Worm (Caenorhabditis elegans) whole organism, L4 larva: ENCODE data around the gene F10E9.11.
"Not testable (repeated sequence)": the region's sequence is repeated elsewhere in the genome, so short reads cannot be mapped to it uniquely, and the experiment has no call there.

Experiments used
- D1046.2 ChIP-seq: fragments of 200-800 bp; sonication (Bioruptor generic); IDR thresholded peaks from 2 replicates; pipeline ENCODE4 v1.3.6; 2022; ENCODE audit warnings: missing genetic modification characterization, missing compliant biosample characterization
- F37D6.2 ChIP-seq: sonication (generic microtip); optimal IDR thresholded peaks from 2 replicates; lab custom pipeline; 2016; ENCODE audit warnings: mild to moderate bottlenecking, missing genetic modification characterization, missing compliant biosample characterization
- F44E2.7 ChIP-seq: fragments of 200-800 bp; sonication (Bioruptor generic); IDR thresholded peaks from 2 replicates; pipeline ENCODE4 v2.1.2; 2022; ENCODE audit warnings: missing genetic modification characterization, missing compliant biosample characterization
- Y48G9A.11 ChIP-seq: fragments of 200-800 bp; sonication (Bioruptor generic); IDR thresholded peaks from 2 replicates; pipeline ENCODE4 v1.3.6; 2022; ENCODE audit warnings: missing genetic modification reagents, missing genetic modification characterization, missing compliant biosample characterization
- aha-1 ChIP-seq: fragments of 150-350 bp; peaks from one replicate; lab custom pipeline; 2014; ENCODE audit warnings: missing biosample characterization, missing genetic modification characterization
- arid-1 ChIP-seq: fragments of 200-800 bp; sonication (Bioruptor generic); conservative IDR thresholded peaks from 2 replicates; pipeline ENCODE4 v1.3.6; 2022; ENCODE audit warnings: missing genetic modification reagents, missing genetic modification characterization, missing compliant biosample characterization
- ceh-20 ChIP-seq: fragments of 200-800 bp; sonication (Bioruptor generic); IDR thresholded peaks from 2 replicates; pipeline ENCODE4 v1.3.6; 2022; ENCODE audit warnings: missing genetic modification reagents, missing genetic modification characterization, missing compliant biosample characterization
- ceh-82 ChIP-seq: sonication (generic microtip); optimal IDR thresholded peaks from 2 replicates; lab custom pipeline; 2017; ENCODE audit warnings: missing biosample characterization, missing genetic modification characterization
- ctbp-1 ChIP-seq: fragments of 200-800 bp; sonication (Bioruptor generic); IDR thresholded peaks from 2 replicates; pipeline ENCODE4 v1.3.6; 2022; ENCODE audit warnings: missing genetic modification reagents, missing genetic modification characterization, missing compliant biosample characterization
- daf-19 ChIP-seq: fragments of 200-800 bp; sonication (Bioruptor generic); conservative IDR thresholded peaks from 2 replicates; pipeline ENCODE4 v1.3.6; 2022; ENCODE audit warnings: missing genetic modification characterization, missing compliant biosample characterization
- dmd-9 ChIP-seq: fragments of 200-800 bp; sonication (Bioruptor generic); IDR thresholded peaks from 2 replicates; pipeline ENCODE4 v1.3.6; 2022; ENCODE audit warnings: missing genetic modification reagents, missing genetic modification characterization, missing compliant biosample characterization
- dpl-1 ChIP-seq: fragments of 150-350 bp; optimal IDR thresholded peaks from 2 replicates; lab custom pipeline; 2014; ENCODE audit warnings: missing biosample characterization, missing genetic modification reagents, missing genetic modification characterization
- duxl-1 ChIP-seq: sonication (generic microtip); optimal IDR thresholded peaks from 2 replicates; lab custom pipeline; 2016; ENCODE audit warnings: mild to moderate bottlenecking, missing genetic modification characterization, moderate library complexity, missing compliant biosample characterization; ENCODE audit not compliant: poor library complexity
- fkh-10 ChIP-seq: fragments of 150-350 bp; optimal IDR thresholded peaks from 2 replicates; lab custom pipeline; 2014; ENCODE audit warnings: missing biosample characterization, missing genetic modification reagents, missing genetic modification characterization
- hlh-11 ChIP-seq: fragments of 200-800 bp; sonication (Bioruptor generic); optimal IDR thresholded peaks from 2 replicates; lab custom pipeline; 2018; ENCODE audit warnings: mild to moderate bottlenecking, missing genetic modification characterization, missing compliant biosample characterization
- jun-1 ChIP-seq: fragments of 150-350 bp; optimal IDR thresholded peaks from 2 replicates; lab custom pipeline; 2014; ENCODE audit warnings: missing biosample characterization, missing genetic modification reagents, missing genetic modification characterization
- lim-7 ChIP-seq: fragments of 200-800 bp; sonication (Bioruptor generic); IDR thresholded peaks from 2 replicates; pipeline ENCODE4 v1.3.6; 2022; ENCODE audit warnings: missing genetic modification characterization, missing compliant biosample characterization
- lin-1 ChIP-seq: fragments of 200-800 bp; sonication (Bioruptor generic); IDR thresholded peaks from 2 replicates; pipeline ENCODE4 v1.3.6; 2022; ENCODE audit warnings: missing genetic modification reagents, missing genetic modification characterization, missing compliant biosample characterization
- lin-15B ChIP-seq: fragments of 150-350 bp; sonication (generic microtip); optimal IDR thresholded peaks from 3 replicates; lab custom pipeline; 2014; ENCODE audit warnings: missing biosample characterization, missing genetic modification characterization
- lin-29 ChIP-seq: fragments of 200-800 bp; sonication (Bioruptor generic); IDR thresholded peaks from 2 replicates; pipeline ENCODE4 v1.3.6; 2022; ENCODE audit warnings: missing genetic modification reagents, missing genetic modification characterization, missing compliant biosample characterization
- lin-39 ChIP-seq: fragments of 150-350 bp; optimal IDR thresholded peaks from 2 replicates; lab custom pipeline; 2014; ENCODE audit warnings: missing biosample characterization, missing genetic modification reagents, missing genetic modification characterization
- lsy-2 ChIP-seq, 2 experiments: fragments of 150-350 bp in 1 of 2; sonication (generic microtip) in 1 of 2; optimal IDR thresholded peaks; 2 replicates each; lab custom pipeline; 2014 to 2017; ENCODE audit warnings: missing biosample characterization in 2 of 2, missing genetic modification characterization in 2 of 2
- madf-5 ChIP-seq, 2 experiments: fragments of 200-800 bp; sonication (Bioruptor generic); IDR thresholded peaks; 2 replicates each; pipeline ENCODE4 v1.3.6; 2022; ENCODE audit warnings: missing compliant biosample characterization in 2 of 2, missing genetic modification characterization in 2 of 2
- mdt-29 ChIP-seq: fragments of 200-800 bp; sonication (Bioruptor generic); IDR thresholded peaks from 2 replicates; pipeline ENCODE4 v1.3.6; 2022; ENCODE audit warnings: missing genetic modification reagents, missing genetic modification characterization, missing compliant biosample characterization
- mxl-2 ChIP-seq: fragments of 200-800 bp; sonication (Bioruptor generic); conservative IDR thresholded peaks from 2 replicates; pipeline ENCODE4 v1.3.6; 2022; ENCODE audit warnings: missing genetic modification reagents, missing genetic modification characterization, missing compliant biosample characterization
- nhr-102 ChIP-seq: sonication (generic microtip); optimal IDR thresholded peaks from 2 replicates; lab custom pipeline; 2016; ENCODE audit warnings: mild to moderate bottlenecking, missing genetic modification characterization, moderate library complexity, missing compliant biosample characterization
- nhr-237 ChIP-seq: sonication (generic microtip); optimal IDR thresholded peaks from 2 replicates; lab custom pipeline; 2017; ENCODE audit warnings: missing biosample characterization, missing genetic modification characterization
- nhr-28 ChIP-seq: fragments of 150-350 bp; optimal IDR thresholded peaks from 2 replicates; lab custom pipeline; 2014; ENCODE audit warnings: missing biosample characterization, missing genetic modification characterization
- nhr-41 ChIP-seq: fragments of 200-800 bp; sonication (Bioruptor generic); IDR thresholded peaks from 2 replicates; pipeline ENCODE4 v1.3.6; 2022; ENCODE audit warnings: missing genetic modification reagents, missing genetic modification characterization, missing compliant biosample characterization
- nhr-48 ChIP-seq: sonication (generic microtip); optimal IDR thresholded peaks from 2 replicates; lab custom pipeline; 2016; ENCODE audit warnings: mild to moderate bottlenecking, missing genetic modification characterization, missing compliant biosample characterization
- nhr-77 ChIP-seq: fragments of 150-350 bp; optimal IDR thresholded peaks from 2 replicates; lab custom pipeline; 2014; ENCODE audit warnings: missing biosample characterization, missing genetic modification characterization
- saeg-2 ChIP-seq: fragments of 200-800 bp; sonication (Bioruptor generic); IDR thresholded peaks from 2 replicates; pipeline ENCODE4 v1.3.6; 2022; ENCODE audit warnings: missing genetic modification reagents, missing genetic modification characterization, missing compliant biosample characterization
- set-16 ChIP-seq: fragments of 200-800 bp; sonication (Bioruptor generic); IDR thresholded peaks from 2 replicates; pipeline ENCODE4 v1.3.6; 2022; ENCODE audit warnings: missing genetic modification reagents, missing genetic modification characterization, missing compliant biosample characterization
- skn-1 ChIP-seq: fragments of 150-350 bp; optimal IDR thresholded peaks from 2 replicates; lab custom pipeline; 2014; ENCODE audit warnings: missing biosample characterization, missing genetic modification characterization
- snpc-1.2 ChIP-seq: fragments of 200-800 bp; sonication (Bioruptor generic); IDR thresholded peaks from 2 replicates; pipeline ENCODE4 v1.3.6; 2022; ENCODE audit warnings: missing genetic modification reagents, missing genetic modification characterization, missing compliant biosample characterization
- tra-1 ChIP-seq: fragments of 200-800 bp; sonication (Bioruptor generic); IDR thresholded peaks from 2 replicates; pipeline ENCODE4 v1.3.6; 2022; ENCODE audit warnings: missing genetic modification reagents, missing genetic modification characterization, missing compliant biosample characterization
- unc-62 ChIP-seq, 3 experiments: fragments of 150-350 bp in 1 of 3; sonication (generic microtip); optimal IDR thresholded peaks in 2 of 3; peaks in 1 of 3; 1 replicate in 1 of 3; 2 replicates in 2 of 3; lab custom pipeline; 2014 to 2017; ENCODE audit warnings: missing biosample characterization in 3 of 3, missing genetic modification characterization in 3 of 3, missing genetic modification reagents in 3 of 3, missing genotype in 1 of 3
- zfp-2 ChIP-seq: sonication (generic microtip); optimal IDR thresholded peaks from 2 replicates; lab custom pipeline; 2016; ENCODE audit warnings: mild to moderate bottlenecking, missing genetic modification characterization, missing compliant biosample characterization
- zip-11 ChIP-seq: fragments of 200-800 bp; sonication (Bioruptor generic); IDR thresholded peaks from 2 replicates; pipeline ENCODE4 v1.3.6; 2022; ENCODE audit warnings: missing genetic modification characterization, missing compliant biosample characterization
- ztf-11 ChIP-seq: fragments of 150-350 bp; optimal IDR thresholded peaks from 2 replicates; lab custom pipeline; 2014; ENCODE audit warnings: missing biosample characterization, missing genetic modification characterization

The F10E9.11 gene

ce11 chrIII:8347822-8348221 lies 28.8 kb upstream of the F10E9.11 start, which contains the start of gene clc-29:
clc-29 (minus strand) TSS chrIII:8347922.
- TF ChIP-seq ceh-20 (GFP tag; lab: Robert Waterston, UW); zip-11 (GFP tag; lab: Robert Waterston, UW); nhr-102: not testable (repeated sequence)
- TF ChIP-seq, all 104 proteins: peak for 0; not testable (repeated sequence) for 104

ce11 chrIII:8344283-8344682 lies 25.2 kb upstream of the F10E9.11 start, which contains the start of gene ZC262.7:
ZC262.7 (minus strand) TSS chrIII:8344336.
- TF ChIP-seq mdt-29 (GFP tag; lab: Robert Waterston, UW) (peak; percentile 72), lin-1 (GFP tag; lab: Robert Waterston, UW) (peak; percentile 62; the same call in 1 of the 2 replicates), snpc-1.2 (GFP tag; lab: Robert Waterston, UW) (peak; percentile 17; the same call in 1 of the 2 replicates), arid-1 (GFP tag; lab: Robert Waterston, UW) (peak; percentile 44; the same call in 1 of the 2 replicates), Y48G9A.11 (GFP tag; lab: Robert Waterston, UW) (peak; percentile 37; the same call in 1 of the 2 replicates)

ce11 chrIII:8339372-8339771 lies 20.3 kb upstream of the F10E9.11 start, which contains the start of gene clc-28:
clc-28 (minus strand) TSS chrIII:8339472.
- TF ChIP-seq saeg-2; nhr-77 (tag; lab: Kevin White, UChicago); daf-19 (GFP tag; lab: Robert Waterston, UW): not testable (repeated sequence)

- TF ChIP-seq set-16 (GFP tag; lab: Robert Waterston, UW): peak; percentile 78
These were observed 16.5 kb upstream of the F10E9.11 start for ce11 chrIII:8335585-8335984.

- no peak for TF ChIP-seq lin-15B (tag; lab: Kevin White, UChicago)
- no peak for TF ChIP-seq unc-62 (GFP tag; optimal IDR thresholded peaks at IDR 0.05 in 1 of 2; lab: Kevin White, UChicago)
- no peak for TF ChIP-seq unc-62 (tag; optimal IDR thresholded peaks at IDR 0.05; lab: Kevin White, UChicago)
- no peak for TF ChIP-seq lin-29 (GFP tag; lab: Robert Waterston, UW)
- no peak for TF ChIP-seq skn-1
- no peak for TF ChIP-seq jun-1 (tag; lab: Kevin White, UChicago)
- TF ChIP-seq ceh-82 (tag; lab: Kevin White, UChicago): no peak
- no peak for TF ChIP-seq nhr-237 (tag; lab: Kevin White, UChicago)
- no peak for TF ChIP-seq dmd-9 (GFP tag; lab: Robert Waterston, UW)
- TF ChIP-seq lin-39 (tag; lab: Kevin White, UChicago): no peak
These were observed 15.4 kb upstream of the F10E9.11 start, which contains the start of gene ZC262.4 for ce11 chrIII:8334432-8334831. ZC262.4 (minus strand) TSS chrIII:8334532.

ce11 chrIII:8331779-8332178 lies 12.7 kb upstream of the F10E9.11 start, which contains the start of the genes mrps-18A and ZC262.2:
mrps-18A (minus strand) TSS chrIII:8331919.
ZC262.2 (plus strand) TSS chrIII:8332062.
- no peak for TF ChIP-seq ztf-11 (tag; lab: Kevin White, UChicago)
- TF ChIP-seq aha-1: no peak
- TF ChIP-seq mdt-29 (GFP tag; lab: Robert Waterston, UW): no peak
- TF ChIP-seq lim-7 (GFP tag; lab: Robert Waterston, UW): no peak
- TF ChIP-seq lin-39 (tag; lab: Kevin White, UChicago): no peak
- TF ChIP-seq zip-11 (GFP tag; lab: Robert Waterston, UW): no peak
- TF ChIP-seq lsy-2 (tag; optimal IDR thresholded peaks at IDR 0.05; lab: Kevin White, UChicago): peak; percentile 22 to 97
- no peak for TF ChIP-seq madf-5 (GFP tag; IDR thresholded peaks at IDR 0.05; lab: Robert Waterston, UW)
- no peak for TF ChIP-seq skn-1
- no peak for TF ChIP-seq ctbp-1 (GFP tag; lab: Robert Waterston, UW)
- TF ChIP-seq zfp-2: no peak
- TF ChIP-seq nhr-41 (GFP tag; lab: Robert Waterston, UW): no peak
- no peak for TF ChIP-seq daf-19 (GFP tag; lab: Robert Waterston, UW)
- TF ChIP-seq mxl-2 (GFP tag; lab: Robert Waterston, UW): no peak
- TF ChIP-seq hlh-11: no peak
- TF ChIP-seq nhr-28 (tag; lab: Kevin White, UChicago): no peak
- TF ChIP-seq set-16 (GFP tag; lab: Robert Waterston, UW): no peak
- no peak for TF ChIP-seq D1046.2 (GFP tag; lab: Robert Waterston, UW)
- no peak for TF ChIP-seq F44E2.7
- no peak for TF ChIP-seq ceh-82 (tag; lab: Kevin White, UChicago)
- TF ChIP-seq saeg-2: no peak
- no peak for TF ChIP-seq tra-1 (GFP tag; lab: Robert Waterston, UW)
- TF ChIP-seq duxl-1 (tag; lab: Kevin White, UChicago): no peak
- TF ChIP-seq nhr-48: no peak
- no peak for TF ChIP-seq F37D6.2
- TF ChIP-seq dpl-1 (GFP tag; lab: Kevin White, UChicago): peak; percentile 48
- TF ChIP-seq fkh-10 (GFP tag; lab: Kevin White, UChicago): no peak
